Fruit fly (Drosophila melanogaster) whole organism, pupa: ENCODE results near the gene CG9649.

Experiments
- CG14655 ChIP-seq: fragments of 200-800 bp; sonication (Bioruptor generic); optimal IDR thresholded peaks from 3 replicates; lab custom pipeline; 2017; ENCODE audit warnings: mild to moderate bottlenecking, missing biosample characterization, missing genetic modification reagents, missing genetic modification characterization
- CG32121 ChIP-seq: fragments of 200-800 bp; sonication (Bioruptor generic); IDR thresholded peaks from 2 replicates; pipeline ENCODE4 v1.3.6; 2022; ENCODE audit warnings: missing biosample characterization, missing genetic modification characterization
- CG4496 ChIP-seq: fragments of 200-800 bp; sonication (Bioruptor generic); IDR thresholded peaks from 3 replicates; pipeline ENCODE4 v1.3.6; 2022; ENCODE audit warnings: missing biosample characterization, missing genetic modification characterization
- D1 ChIP-seq: fragments of 200-800 bp; sonication (Bioruptor generic); optimal IDR thresholded peaks from 2 replicates; lab custom pipeline; 2018; ENCODE audit warnings: missing biosample characterization, mild to moderate bottlenecking, missing genetic modification characterization, moderate library complexity

DNA sequence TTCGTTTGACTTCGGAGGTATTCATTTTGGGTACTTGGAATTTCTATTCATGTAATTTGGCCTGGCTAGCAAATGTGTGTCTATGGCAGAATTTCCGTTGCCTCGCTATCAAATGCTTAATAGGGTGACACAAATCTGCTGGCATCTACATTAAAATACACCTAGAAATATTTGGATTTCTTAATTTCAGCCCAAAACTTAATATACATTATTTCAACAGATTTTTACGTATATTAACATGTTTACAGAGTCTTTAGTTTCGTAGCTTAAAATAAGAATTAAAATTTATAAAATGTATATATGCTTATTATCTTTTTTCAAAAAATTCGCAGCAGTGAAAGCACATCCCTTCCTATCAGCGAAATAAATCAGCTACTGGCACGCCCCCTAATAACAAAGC lies 11.4 kb upstream of the CG9649 start, which contains the start of gene CG9624:
- TF ChIP-seq CG14655 (GFP tag; lab: Kevin White, UChicago) = no peak
- TF ChIP-seq CG32121 (GFP tag; lab: Robert Waterston, UW) = no peak
- TF ChIP-seq CG4496 (GFP tag; lab: Robert Waterston, UW) = no peak
- no peak for TF ChIP-seq D1 (tag; lab: Kevin White, UChicago)
